ENCODE assay signal across 1 fruit fly cellular context in genomic region chr2L:8030693-8031210, dm6.
A peak's percentile ranks its signal among the peaks of the same experiment; 100 is the strongest.
TF ChIP-seq lines count a peak whose summit lies in the region.

Cka (plus strand) TSS chr2L:8030721.

TF ChIP-seq in whole organism, embryonic, 481 proteins besides CTCF, POLR2A, EP300 and RAD21 (continued from another document and continues in another):
- TF ChIP-seq CG8388 (GFP tag; optimal IDR thresholded peaks at IDR 0.05; lab: Kevin White, UChicago) (no peak), CG7928 (GFP tag; optimal IDR thresholded peaks at IDR 0.05; lab: Kevin White, UChicago) (no peak), her (GFP tag; optimal IDR thresholded peaks at IDR 0.05; lab: Kevin White, UChicago) (no peak), rib (GFP tag; IDR thresholded peaks at IDR 0.05; lab: Robert Waterston, UW) (peak; percentile 69), BtbVII (GFP tag; optimal IDR thresholded peaks at IDR 0.05; lab: Kevin White, UChicago) (no peak), slp2 (GFP tag; optimal IDR thresholded peaks at IDR 0.05; lab: Kevin White, UChicago) (no peak), Dfd (GFP tag; optimal IDR thresholded peaks at IDR 0.05; lab: Kevin White, UChicago) (no peak), cato (GFP tag; optimal IDR thresholded peaks at IDR 0.05; lab: Kevin White, UChicago; ENCODE audit: borderline replicate concordance) (no peak), CG9817 (tag; optimal IDR thresholded peaks at IDR 0.05; lab: Kevin White, UChicago) (no peak), Med (GFP tag; lab: Kevin White, UChicago) (peak; percentile 87), CG17385 (GFP tag; optimal IDR thresholded peaks at IDR 0.05; lab: Kevin White, UChicago) (no peak), Vsx1 (GFP tag; optimal IDR thresholded peaks at IDR 0.05; lab: Kevin White, UChicago) (no peak), pnt (GFP tag; optimal IDR thresholded peaks at IDR 0.05; lab: Kevin White, UChicago) (no peak), CG11093 (GFP tag; IDR thresholded peaks at IDR 0.05; lab: Robert Waterston, UW) (no peak), p53 (GFP tag; optimal IDR thresholded peaks at IDR 0.05; lab: Kevin White, UChicago) (no peak), wor (GFP tag; IDR thresholded peaks at IDR 0.05; lab: Robert Waterston, UW) (no peak), CG13287 (GFP tag; IDR thresholded peaks at IDR 0.05; lab: Robert Waterston, UW; ENCODE audit: partially characterized antibody) (0 out of 2 replicates have a peak, but pooled peaks have one; percentile 17), CG6765 (GFP tag; optimal IDR thresholded peaks at IDR 0.05; lab: Kevin White, UChicago) (no peak), tap (tag; optimal IDR thresholded peaks at IDR 0.05; lab: Kevin White, UChicago) (no peak), Hr3 (GFP tag; optimal IDR thresholded peaks at IDR 0.05; lab: Kevin White, UChicago) (no peak), eve (GFP tag; optimal IDR thresholded peaks at IDR 0.05; lab: Kevin White, UChicago) (no peak), trh (GFP tag; optimal IDR thresholded peaks at IDR 0.05; lab: Kevin White, UChicago) (no peak), lov (optimal IDR thresholded peaks at IDR 0.05; lab: Kevin White, UChicago) (no peak), lov (GFP tag; IDR thresholded peaks at IDR 0.05; lab: Robert Waterston, UW) (no peak), sqz (GFP tag; optimal IDR thresholded peaks at IDR 0.05; lab: Kevin White, UChicago) (peak; percentile 47), CG4820 (GFP tag; optimal IDR thresholded peaks at IDR 0.05; lab: Kevin White, UChicago) (no peak), CG1233 (GFP tag; optimal IDR thresholded peaks at IDR 0.05; lab: Kevin White, UChicago) (peak; percentile 23), jing (GFP tag; optimal IDR thresholded peaks at IDR 0.05; lab: Kevin White, UChicago) (no peak), CG8944 (GFP tag; optimal IDR thresholded peaks at IDR 0.05; lab: Kevin White, UChicago) (no peak), tgo (GFP tag; IDR thresholded peaks at IDR 0.05; lab: Robert Waterston, UW) (no peak), CG9876 (GFP tag; optimal IDR thresholded peaks at IDR 0.05; lab: Kevin White, UChicago) (no peak), PHDP (tag; optimal IDR thresholded peaks at IDR 0.05; lab: Kevin White, UChicago) (no peak), Dll (GFP tag; IDR thresholded peaks at IDR 0.05; lab: Robert Waterston, UW; ENCODE audit: partially characterized antibody) (no peak), corto (GFP tag; optimal IDR thresholded peaks at IDR 0.05; lab: Kevin White, UChicago) (no peak), grn (GFP tag; optimal IDR thresholded peaks at IDR 0.05; lab: Kevin White, UChicago) (no peak), CG30403 (GFP tag; optimal IDR thresholded peaks at IDR 0.05; lab: Kevin White, UChicago) (no peak), caup (GFP tag; optimal IDR thresholded peaks at IDR 0.05; lab: Kevin White, UChicago; ENCODE audit: severe bottlenecking) (no peak), twi (tag; optimal IDR thresholded peaks at IDR 0.05; lab: Kevin White, UChicago) (peak; percentile 12), CG3995 (GFP tag; optimal IDR thresholded peaks at IDR 0.05; lab: Kevin White, UChicago) (peak; percentile 50), CG18011 (GFP tag; optimal IDR thresholded peaks at IDR 0.05; lab: Kevin White, UChicago) (no peak), CG2678 (tag; optimal IDR thresholded peaks at IDR 0.05; lab: Kevin White, UChicago) (no peak), CG7839 (tag; optimal IDR thresholded peaks at IDR 0.05; lab: Kevin White, UChicago) (no peak), CG17568 (GFP tag; optimal IDR thresholded peaks at IDR 0.05; lab: Kevin White, UChicago) (no peak), CG17802 (tag; optimal IDR thresholded peaks at IDR 0.05; lab: Kevin White, UChicago) (no peak), dpn (GFP tag; optimal IDR thresholded peaks at IDR 0.05; lab: Kevin White, UChicago) (no peak), CG15479 (GFP tag; optimal IDR thresholded peaks at IDR 0.05; lab: Kevin White, UChicago) (peak; percentile 92), Atf6 (GFP tag; IDR thresholded peaks at IDR 0.05; lab: Robert Waterston, UW) (no peak), CG4730 (GFP tag; IDR thresholded peaks at IDR 0.05; lab: Robert Waterston, UW) (no peak), Fer1 (GFP tag; optimal IDR thresholded peaks at IDR 0.05; lab: Kevin White, UChicago) (peak; percentile 43), Nf-YC (tag; optimal IDR thresholded peaks at IDR 0.05; lab: Kevin White, UChicago) (peak; percentile 81), CG6683 (GFP tag; optimal IDR thresholded peaks at IDR 0.05; lab: Kevin White, UChicago) (no peak), CG11456 (GFP tag; IDR thresholded peaks at IDR 0.05; lab: Robert Waterston, UW) (no peak), tll (GFP tag; optimal IDR thresholded peaks at IDR 0.05; lab: Kevin White, UChicago) (peak in 1 of 2 experiments; percentile 75), pros (GFP tag; optimal IDR thresholded peaks at IDR 0.05; lab: Kevin White, UChicago) (no peak), sens (GFP tag; lab: Kevin White, UChicago) (peak; percentile 41), CG8290 (GFP tag; optimal IDR thresholded peaks at IDR 0.05; lab: Kevin White, UChicago) (no peak), CG8290 (tag; optimal IDR thresholded peaks at IDR 0.05; lab: Kevin White, UChicago) (peak in 1 of 2 experiments; percentile 68), cwo (GFP tag; optimal IDR thresholded peaks at IDR 0.05; lab: Kevin White, UChicago) (no peak), CG10267 (tag; optimal IDR thresholded peaks at IDR 0.05; lab: Kevin White, UChicago) (no peak), Usf (GFP tag; optimal IDR thresholded peaks at IDR 0.05; lab: Kevin White, UChicago) (no peak), slbo (GFP tag; IDR thresholded peaks at IDR 0.05; lab: Robert Waterston, UW) (0 out of 2 replicates have a peak, but pooled peaks have one; percentile 30), lilli (GFP tag; optimal IDR thresholded peaks at IDR 0.05; lab: Kevin White, UChicago) (no peak), ase (GFP tag; IDR thresholded peaks at IDR 0.05; lab: Robert Waterston, UW) (0 out of 3 replicates have a peak, but pooled peaks have one; percentile 28), ewg (GFP tag; optimal IDR thresholded peaks at IDR 0.05; lab: Kevin White, UChicago) (peak; percentile 13), Scr (GFP tag; IDR thresholded peaks at IDR 0.05; lab: Robert Waterston, UW; ENCODE audit: partially characterized antibody) (peak; percentile 8; the same call in 1 of the 2 replicates), hb (GFP tag; IDR thresholded peaks at IDR 0.05; lab: Robert Waterston, UW; ENCODE audit: partially characterized antibody) (no peak), Abd-B (GFP tag; optimal IDR thresholded peaks at IDR 0.05; lab: Kevin White, UChicago) (peak; percentile 11), CG12155 (GFP tag; optimal IDR thresholded peaks at IDR 0.05; lab: Kevin White, UChicago) (no peak), CG3847 (GFP tag; IDR thresholded peaks at IDR 0.05; lab: Robert Waterston, UW) (no peak), CG11560 (tag; IDR thresholded peaks at IDR 0.05; lab: Robert Waterston, UW) (no peak), eyg (GFP tag; optimal IDR thresholded peaks at IDR 0.05; lab: Kevin White, UChicago) (no peak), ci (GFP tag; IDR thresholded peaks at IDR 0.05; lab: Robert Waterston, UW) (peak; percentile 48; the same call in 2 of the 3 replicates), CG18599 (GFP tag; optimal IDR thresholded peaks at IDR 0.05; lab: Kevin White, UChicago) (peak; percentile 43), klu (GFP tag; IDR thresholded peaks at IDR 0.05; lab: Robert Waterston, UW) (no peak), CG43689 (GFP tag; IDR thresholded peaks at IDR 0.05; lab: Robert Waterston, UW) (no peak), fd64A (GFP tag; optimal IDR thresholded peaks at IDR 0.05; lab: Kevin White, UChicago) (no peak), sd (tag; optimal IDR thresholded peaks at IDR 0.05; lab: Kevin White, UChicago) (peak; percentile 68), zfh1 (GFP tag; IDR thresholded peaks at IDR 0.05; lab: Robert Waterston, UW) (no peak), Hey (tag; optimal IDR thresholded peaks at IDR 0.05; lab: Kevin White, UChicago) (no peak), CG31224 (GFP tag; IDR thresholded peaks at IDR 0.05; lab: Robert Waterston, UW) (no peak), tna (GFP tag; IDR thresholded peaks at IDR 0.05; lab: Robert Waterston, UW; ENCODE audit: partially characterized antibody) (no peak; the same call in 1 of the 2 replicates), BEAF-32 (GFP tag; optimal IDR thresholded peaks at IDR 0.05; lab: Kevin White, UChicago) (peak; percentile 25), Dbx (GFP tag; IDR thresholded peaks at IDR 0.05; lab: Robert Waterston, UW) (0 out of 3 replicates have a peak, but pooled peaks have one; percentile 18), otp (GFP tag; IDR thresholded peaks at IDR 0.05; lab: Robert Waterston, UW) (peak; percentile 63; the same call in 1 of the 3 replicates), HHEX (GFP tag; optimal IDR thresholded peaks at IDR 0.05; lab: Kevin White, UChicago) (peak; percentile 16), CG10209 (GFP tag; optimal IDR thresholded peaks at IDR 0.05; lab: Kevin White, UChicago) (no peak), CG13424 (tag; optimal IDR thresholded peaks at IDR 0.05; lab: Kevin White, UChicago) (peak; percentile 18), CG10321 (GFP tag; IDR thresholded peaks at IDR 0.05; lab: Robert Waterston, UW) (peak; percentile 98), CG14860 (GFP tag; IDR thresholded peaks at IDR 0.05; lab: Robert Waterston, UW; ENCODE audit: partially characterized antibody) (0 out of 3 replicates have a peak, but pooled peaks have one; percentile 15), CG10462 (GFP tag; optimal IDR thresholded peaks at IDR 0.05; lab: Kevin White, UChicago) (no peak), tx (GFP tag; optimal IDR thresholded peaks at IDR 0.05; lab: Kevin White, UChicago) (no peak), CG7963 (GFP tag; IDR thresholded peaks at IDR 0.05; lab: Robert Waterston, UW; ENCODE audit: partially characterized antibody) (no peak), NC2β (GFP tag; optimal IDR thresholded peaks at IDR 0.05; lab: Kevin White, UChicago) (no peak), croc (GFP tag; conservative IDR thresholded peaks at IDR 0.05; lab: Robert Waterston, UW) (no peak), CrebB (tag; optimal IDR thresholded peaks at IDR 0.05; lab: Kevin White, UChicago) (no peak), CG14710 (tag; optimal IDR thresholded peaks at IDR 0.05; lab: Kevin White, UChicago) (peak; percentile 49), Gug (GFP tag; IDR thresholded peaks at IDR 0.05; lab: Robert Waterston, UW) (no peak), zfh2 (GFP tag; optimal IDR thresholded peaks at IDR 0.05; lab: Kevin White, UChicago) (no peak), Hr78 (GFP tag; optimal IDR thresholded peaks at IDR 0.05; lab: Kevin White, UChicago) (no peak), Deaf1 (tag; optimal IDR thresholded peaks at IDR 0.05; lab: Kevin White, UChicago) (peak; percentile 23), zen (tag; optimal IDR thresholded peaks at IDR 0.05; lab: Kevin White, UChicago) (peak; percentile 7), gem (tag; optimal IDR thresholded peaks at IDR 0.05; lab: Kevin White, UChicago) (no peak), CG3065 (GFP tag; optimal IDR thresholded peaks at IDR 0.05; lab: Kevin White, UChicago) (no peak), hth (optimal IDR thresholded peaks at IDR 0.05; lab: Kevin White, UChicago) (no peak), gce (GFP tag; IDR thresholded peaks at IDR 0.05; lab: Robert Waterston, UW) (no peak), dimm (GFP tag; IDR thresholded peaks at IDR 0.05; lab: Robert Waterston, UW) (no peak), ftz-f1 (GFP tag; optimal IDR thresholded peaks at IDR 0.05; lab: Kevin White, UChicago) (peak; percentile 69), CG18262 (tag; optimal IDR thresholded peaks at IDR 0.05; lab: Kevin White, UChicago) (peak; percentile 1), CG13624 (GFP tag; optimal IDR thresholded peaks at IDR 0.05; lab: Kevin White, UChicago) (no peak), chm (GFP tag; IDR thresholded peaks at IDR 0.05; lab: Robert Waterston, UW) (peak; percentile 54; the same call in 1 of the 2 replicates), CG34422 (GFP tag; IDR thresholded peaks at IDR 0.05; lab: Robert Waterston, UW) (peak; percentile 85), pan (optimal IDR thresholded peaks at IDR 0.05; lab: Kevin White, UChicago) (no peak), pan (GFP tag; optimal IDR thresholded peaks at IDR 0.05 in 1 of 2, IDR thresholded peaks at IDR 0.05 in 1 of 2) (peak in 1 of 2 experiments; percentile 22), abd-A (tag; optimal IDR thresholded peaks at IDR 0.05; lab: Kevin White, UChicago) (no peak), pfk (GFP tag; optimal IDR thresholded peaks at IDR 0.05; lab: Kevin White, UChicago) (peak; percentile 3), fd96Cb (tag; optimal IDR thresholded peaks at IDR 0.05; lab: Kevin White, UChicago) (no peak), CG10147 (GFP tag; optimal IDR thresholded peaks at IDR 0.05; lab: Kevin White, UChicago) (peak; percentile 21), Eip74EF (GFP tag; optimal IDR thresholded peaks at IDR 0.05; lab: Kevin White, UChicago) (no peak), bbx (GFP tag; IDR thresholded peaks at IDR 0.05; lab: Robert Waterston, UW; ENCODE audit: partially characterized antibody) (peak; percentile 68), CG31388 (GFP tag; optimal IDR thresholded peaks at IDR 0.05; lab: Kevin White, UChicago) (no peak), Dp (GFP tag; optimal IDR thresholded peaks at IDR 0.05; lab: Kevin White, UChicago) (peak; percentile 17), pum (GFP tag; optimal IDR thresholded peaks at IDR 0.05; lab: Kevin White, UChicago) (no peak), fu2 (GFP tag; optimal IDR thresholded peaks at IDR 0.05; lab: Kevin White, UChicago) (no peak), NfI (GFP tag; optimal IDR thresholded peaks at IDR 0.05; lab: Kevin White, UChicago) (peak; percentile 34), Ravus (GFP tag; IDR thresholded peaks at IDR 0.05; lab: Robert Waterston, UW) (no peak), Doc2 (GFP tag; IDR thresholded peaks at IDR 0.05; lab: Robert Waterston, UW) (no peak), Kr (GFP tag; optimal IDR thresholded peaks at IDR 0.05; lab: Kevin White, UChicago) (no peak), Meics (GFP tag; optimal IDR thresholded peaks at IDR 0.05; lab: Kevin White, UChicago) (no peak), MESR4 (GFP tag; optimal IDR thresholded peaks at IDR 0.05; lab: Kevin White, UChicago) (peak; percentile 88), gsb (GFP tag; IDR thresholded peaks at IDR 0.05; lab: Robert Waterston, UW) (no peak), Ada2b (GFP tag; IDR thresholded peaks at IDR 0.05; lab: Robert Waterston, UW) (no peak), Lhr (GFP tag; optimal IDR thresholded peaks at IDR 0.05; lab: Kevin White, UChicago) (peak; percentile 30), danr (GFP tag; IDR thresholded peaks at IDR 0.05; lab: Robert Waterston, UW) (no peak), CG12299 (tag; optimal IDR thresholded peaks at IDR 0.05; lab: Kevin White, UChicago) (no peak), CG7556 (GFP tag; optimal IDR thresholded peaks at IDR 0.05; lab: Kevin White, UChicago) (no peak)
